Fruit fly (Drosophila melanogaster) S2 (cell line): ENCODE measurements around the gene CG18094.

Experiments
- CG8478 ChIP-seq: fragments of >200 bp; optimal IDR thresholded peaks from 2 replicates; lab custom pipeline; 2018
- CTCF ChIP-seq, 2 experiments: fragments of >200 bp; optimal IDR thresholded peaks; 2 replicates each; lab custom pipeline; 2018

CG18094 gene

DNA sequence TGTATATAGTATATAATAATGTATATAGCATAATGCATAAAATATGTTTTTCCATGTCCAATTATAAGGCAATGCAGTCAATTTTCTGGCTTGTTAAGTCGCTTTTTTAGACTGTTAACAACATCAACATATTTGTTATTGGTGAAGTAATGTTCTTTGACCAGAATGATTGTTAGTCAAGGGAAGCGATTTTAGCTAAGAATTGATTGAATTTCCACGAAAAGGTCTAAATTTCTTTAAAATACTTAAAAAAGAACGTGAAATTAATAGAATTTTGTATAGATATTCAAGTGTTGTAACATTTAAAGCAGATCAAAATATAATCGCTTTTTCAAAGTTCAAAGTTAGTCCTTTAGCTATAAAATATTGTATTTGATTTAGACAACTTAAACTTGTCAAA, 26.7 kb upstream of the CG18094 start:
- TF ChIP-seq CG8478 (lab: Kevin White, UChicago) (no peak), CTCF (optimal IDR thresholded peaks at IDR 0.05; lab: Kevin White, UChicago) (no peak)

DNA sequence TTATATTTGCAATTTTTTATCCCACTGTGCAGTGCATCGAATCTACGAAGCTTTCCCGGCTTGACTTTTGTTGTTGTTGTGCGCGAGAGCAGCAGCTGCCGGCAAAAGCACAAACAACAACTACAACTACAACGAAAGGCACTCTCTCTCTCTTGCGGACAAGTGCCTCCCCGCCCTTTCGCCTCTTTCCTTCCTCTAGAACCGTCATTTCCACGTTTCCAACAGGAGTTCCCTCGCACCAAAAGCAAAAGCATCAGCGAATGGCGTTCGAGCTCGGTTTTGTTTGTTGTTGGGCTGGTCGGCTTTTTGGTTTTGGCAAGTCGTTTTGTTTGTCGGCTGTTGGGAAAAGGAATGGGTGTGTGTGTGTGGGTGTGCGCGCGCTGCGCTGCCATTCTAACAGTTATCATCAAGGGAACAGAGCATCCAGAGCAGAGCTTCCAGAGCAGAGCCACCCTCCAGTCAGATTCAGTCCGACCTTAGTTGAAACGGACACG, 26.2 kb upstream of the CG18094 start, which contains the start of gene tj:
Gene tj, plus strand, starts transcription at position 444 of the 494 bp plus-strand sequence.
- no peak for TF ChIP-seq CTCF (optimal IDR thresholded peaks at IDR 0.05; lab: Kevin White, UChicago)
- TF ChIP-seq CG8478 (lab: Kevin White, UChicago): no peak

DNA sequence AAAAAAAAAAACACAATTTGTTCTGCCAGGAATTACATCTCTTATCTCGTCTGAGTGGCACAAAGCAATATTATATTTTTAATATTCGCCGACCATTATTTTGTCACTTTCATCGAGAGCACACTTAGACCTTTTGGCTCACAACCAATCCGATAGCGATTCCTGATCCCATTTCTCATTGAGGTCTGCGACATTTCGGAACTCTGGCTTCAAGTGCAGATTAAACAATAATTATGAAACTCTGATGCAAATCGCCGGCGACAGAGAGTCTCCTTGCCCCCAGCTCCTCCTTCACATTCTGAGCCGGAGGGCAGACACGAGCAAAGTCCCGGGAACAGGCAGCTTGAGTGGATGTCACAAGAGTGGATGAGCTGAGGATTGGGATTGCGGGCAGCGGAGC, 21.0 kb upstream of the CG18094 start:
- TF ChIP-seq CG8478 (lab: Kevin White, UChicago) (no peak), CTCF (optimal IDR thresholded peaks at IDR 0.05; lab: Kevin White, UChicago) (no peak)

DNA sequence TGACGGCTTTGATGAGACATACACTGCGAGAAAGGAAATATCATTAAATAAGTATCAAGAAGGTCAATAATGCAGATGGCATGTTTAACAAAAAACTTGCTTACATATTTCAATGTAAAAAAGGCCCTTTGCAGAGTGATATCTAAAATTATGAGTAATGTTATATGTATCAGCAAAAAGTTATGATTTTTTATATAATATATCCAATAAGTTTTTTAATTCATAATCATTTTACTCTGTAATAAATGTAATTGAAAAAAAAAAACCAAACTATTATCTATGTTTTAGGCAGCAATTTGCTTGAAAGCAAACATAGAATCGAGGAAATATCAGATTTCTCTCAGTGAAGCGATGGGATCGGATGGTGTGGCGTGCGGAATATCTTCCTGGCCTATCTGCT, 20.3 kb upstream of the CG18094 start:
- TF ChIP-seq CTCF (optimal IDR thresholded peaks at IDR 0.05; lab: Kevin White, UChicago): no peak
- no peak for TF ChIP-seq CG8478 (lab: Kevin White, UChicago)

DNA sequence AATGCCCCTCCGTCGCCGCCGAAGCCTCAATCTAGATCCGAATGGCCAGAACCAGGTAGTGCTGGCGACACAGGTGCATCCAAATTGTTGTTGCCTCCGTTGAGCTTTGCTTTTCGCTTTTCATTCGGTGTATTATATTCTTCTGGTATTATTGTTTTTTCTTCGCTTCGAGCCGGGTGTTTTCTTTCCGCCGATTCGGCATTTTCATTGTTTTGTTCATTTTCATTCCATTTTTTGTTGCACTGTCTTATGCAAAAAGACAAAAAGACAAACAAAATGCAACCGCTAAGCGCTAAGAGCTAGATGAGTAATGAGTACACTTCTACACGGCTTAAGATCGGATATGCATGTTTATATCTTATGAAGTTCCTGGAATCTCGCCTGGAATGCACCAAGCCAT, 17.8 kb upstream of the CG18094 start:
- TF ChIP-seq CTCF (optimal IDR thresholded peaks at IDR 0.05; lab: Kevin White, UChicago): no peak
- no peak for TF ChIP-seq CG8478 (lab: Kevin White, UChicago)

DNA sequence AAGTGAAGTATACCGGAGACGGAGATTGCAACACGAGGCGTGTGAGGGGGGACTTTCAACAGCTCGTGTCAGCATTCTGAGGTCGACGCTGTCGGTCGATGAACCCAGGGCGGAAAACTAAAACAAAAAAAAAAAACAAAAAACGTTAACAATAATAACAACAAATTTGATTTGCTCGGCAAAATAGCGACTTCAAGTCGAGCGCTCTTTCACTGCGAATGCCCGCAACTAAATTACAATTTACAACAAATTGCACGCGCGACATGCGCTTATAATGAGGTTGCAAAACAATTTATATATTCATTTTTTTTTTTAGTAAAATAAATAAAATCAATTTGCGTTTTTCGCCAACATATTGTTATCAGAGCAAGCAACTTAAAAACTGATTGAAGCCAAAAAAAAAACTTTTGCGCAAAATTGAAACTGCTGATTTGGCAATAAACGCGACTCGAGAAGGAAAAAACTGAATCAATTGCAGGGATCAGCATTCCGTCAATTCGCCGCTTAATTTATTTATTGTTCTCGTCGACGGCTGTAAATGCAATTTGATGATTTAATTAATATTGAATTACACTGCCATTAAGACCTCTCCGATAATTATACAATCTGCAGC, 16.6 kb upstream of the CG18094 start:
- TF ChIP-seq CG8478 (lab: Kevin White, UChicago) (no peak), CTCF (optimal IDR thresholded peaks at IDR 0.05; lab: Kevin White, UChicago) (no peak)

DNA sequence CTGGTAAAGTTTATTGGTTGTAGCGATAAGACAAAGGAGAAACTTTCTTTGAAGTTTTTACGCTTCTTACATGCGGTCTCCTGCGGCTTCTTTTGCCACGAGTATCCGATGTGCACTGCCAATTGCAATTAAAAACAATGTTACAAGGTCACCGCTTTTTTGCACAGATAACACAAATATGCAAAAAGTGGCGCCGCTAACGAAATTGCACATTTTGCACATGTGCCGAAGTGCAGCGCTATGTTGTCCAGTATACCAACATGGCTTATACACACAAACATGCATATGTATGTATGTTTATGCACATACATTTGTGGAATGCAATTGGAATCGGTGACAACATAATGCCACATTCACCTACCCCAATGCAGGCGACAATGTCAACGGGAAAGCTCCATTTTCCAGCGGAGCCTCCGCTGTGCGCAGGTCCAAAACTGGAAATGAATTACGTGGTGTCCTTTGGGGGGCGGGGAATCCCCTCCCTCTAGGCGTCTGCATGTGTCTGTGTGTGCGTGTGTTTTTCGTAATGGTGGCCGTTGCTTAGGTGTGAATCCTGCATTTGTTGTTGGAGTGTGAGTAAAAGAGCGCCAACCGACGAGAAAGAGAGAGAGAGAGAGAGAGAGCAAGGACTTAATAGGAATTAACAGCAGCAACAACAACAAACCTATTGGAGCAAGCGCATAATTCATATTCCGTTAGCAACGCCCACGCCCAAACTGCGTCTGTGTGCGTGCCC, 10.6 kb upstream of the CG18094 start:
- TF ChIP-seq CG8478 (lab: Kevin White, UChicago): no peak
- TF ChIP-seq CTCF (optimal IDR thresholded peaks at IDR 0.05; lab: Kevin White, UChicago): no peak

DNA sequence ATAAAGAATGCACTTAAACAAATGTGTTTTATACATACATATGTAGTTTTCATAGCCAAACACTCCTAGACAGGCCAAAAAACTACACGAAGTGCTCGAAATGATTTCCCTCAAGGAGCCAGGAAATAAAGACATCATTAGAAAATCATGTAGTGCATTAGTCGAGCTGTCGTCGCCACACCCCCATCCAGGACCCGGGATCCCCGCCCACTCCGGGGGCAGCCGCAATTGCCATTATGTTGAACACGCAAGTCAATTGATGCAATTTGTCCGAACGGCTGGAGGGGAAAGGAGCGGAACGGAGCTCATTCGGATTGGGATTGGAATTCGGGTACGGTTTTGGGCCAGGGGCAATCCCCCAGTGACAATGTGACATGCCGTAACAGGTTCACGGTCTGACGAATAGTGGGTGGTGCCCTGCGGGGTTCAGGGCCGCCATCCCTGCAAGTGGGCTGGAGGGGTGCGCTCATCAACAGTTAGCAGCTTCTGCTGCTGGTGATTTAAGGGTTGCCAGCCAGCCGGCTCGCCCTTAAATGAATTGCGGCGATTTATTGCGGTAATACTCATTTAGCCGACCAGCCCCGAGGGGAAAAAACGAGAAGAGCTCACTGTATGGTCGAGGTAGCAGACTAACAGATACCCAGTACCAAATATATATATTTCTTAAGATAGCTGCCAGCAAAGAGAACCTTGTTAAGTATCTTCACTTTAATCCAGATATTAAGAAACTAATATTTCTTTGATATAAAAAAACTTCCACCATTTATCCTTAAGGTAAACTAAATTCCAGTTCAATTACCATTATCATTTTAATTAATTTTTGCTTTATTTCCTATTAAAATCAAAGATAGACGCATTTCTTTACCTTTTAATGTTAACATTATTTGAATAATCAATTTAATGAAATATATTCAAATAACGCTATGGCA, 9.4 kb upstream of the CG18094 start:
- TF ChIP-seq CG8478 (lab: Kevin White, UChicago): no peak
- TF ChIP-seq CTCF (optimal IDR thresholded peaks at IDR 0.05; lab: Kevin White, UChicago): no peak

DNA sequence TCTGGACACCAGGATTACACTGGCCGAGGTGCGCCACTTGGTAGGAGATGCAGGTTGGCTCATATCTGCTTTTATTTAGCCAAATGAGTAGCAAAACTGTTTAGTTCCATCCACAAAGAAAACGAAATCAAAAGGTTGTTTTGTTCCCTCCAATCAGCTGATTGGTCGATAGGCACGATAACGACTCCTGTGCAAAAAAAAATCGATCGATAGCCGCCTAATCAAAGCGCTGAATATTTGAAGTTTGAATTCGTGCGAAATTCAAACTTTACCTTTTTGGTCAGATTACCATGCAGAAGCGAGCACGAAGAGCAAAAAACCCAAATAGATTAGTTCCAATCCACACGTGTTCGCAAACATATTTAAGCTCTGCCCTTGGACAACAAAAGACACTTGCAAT, 5.5 kb upstream of the CG18094 start, which contains the start of the genes CG10195 and CG13084:
Gene CG10195, minus strand, starts transcription at position 167 of the 400 bp plus-strand sequence.
Gene CG13084, plus strand, starts transcription at position 392 of the 400 bp plus-strand sequence.
- TF ChIP-seq CTCF (optimal IDR thresholded peaks at IDR 0.05; lab: Kevin White, UChicago) (no peak), CG8478 (lab: Kevin White, UChicago) (no peak)

DNA sequence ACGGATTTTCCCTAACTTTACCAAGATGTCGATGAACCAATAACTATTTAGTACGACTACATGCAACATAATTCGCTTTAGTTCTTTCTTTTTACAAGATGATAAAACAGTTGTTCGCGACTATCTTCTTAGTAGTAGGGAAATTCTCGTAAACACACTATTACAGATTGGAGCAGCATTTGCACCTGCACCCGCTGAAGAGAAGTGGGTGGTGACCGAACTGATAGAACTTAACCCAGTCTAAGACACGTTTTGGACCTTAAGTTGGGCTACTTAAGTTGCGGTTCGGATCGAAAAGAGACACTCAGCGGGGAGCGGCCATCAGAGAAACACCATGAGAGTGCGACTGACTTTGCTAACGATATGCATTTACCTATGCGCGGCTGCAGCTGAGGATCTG, 2.9 kb upstream of the CG18094 start, which contains the start of gene CG13083:
Gene CG13083, plus strand, starts transcription at position 301 of the 400 bp plus-strand sequence.
- TF ChIP-seq CG8478 (lab: Kevin White, UChicago) (no peak), CTCF (optimal IDR thresholded peaks at IDR 0.05; lab: Kevin White, UChicago) (no peak)

DNA sequence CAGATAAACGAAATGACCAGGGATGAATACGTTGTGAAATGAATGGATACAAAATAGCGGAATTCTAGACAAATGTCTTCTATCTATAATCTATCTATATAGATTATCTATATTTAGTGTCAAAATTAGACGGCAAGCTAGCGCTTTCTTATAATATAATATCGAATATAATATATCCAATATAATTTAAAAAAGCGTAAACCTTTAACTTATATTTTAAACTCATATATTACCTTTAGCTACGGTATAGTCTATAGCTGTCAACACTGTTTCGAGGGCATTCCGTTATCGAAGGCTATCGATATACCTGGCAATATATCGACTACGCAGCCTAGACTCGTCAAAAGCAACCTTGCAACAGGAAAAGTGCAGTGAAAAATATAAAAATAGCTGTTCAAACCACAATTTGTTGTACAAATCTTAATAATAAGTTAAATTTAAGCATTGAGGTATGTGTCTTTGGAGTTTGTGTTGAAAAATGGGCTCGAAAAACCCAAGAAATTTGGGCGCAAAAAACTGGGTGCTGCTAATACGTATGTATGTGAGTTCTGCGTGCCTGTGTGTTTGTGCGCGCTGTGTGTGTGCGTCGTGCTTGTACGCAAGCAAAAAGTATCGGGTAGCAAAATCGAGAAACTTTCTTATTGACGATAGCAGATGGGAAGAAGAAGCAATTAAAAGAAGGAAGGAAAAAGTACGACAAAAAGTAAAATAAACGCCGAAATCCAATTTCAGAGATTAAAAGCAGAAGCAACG, 3.0 kb downstream of the CG18094 start, which contains the start of the genes swm and Ctu2:
Gene swm, plus strand, starts transcription at position 318 of the 753 bp plus-strand sequence.
Gene Ctu2, minus strand, starts transcription at position 320 of the 753 bp plus-strand sequence.
- TF ChIP-seq CG8478 (lab: Kevin White, UChicago): no peak
- no peak for TF ChIP-seq CTCF (optimal IDR thresholded peaks at IDR 0.05; lab: Kevin White, UChicago)

DNA sequence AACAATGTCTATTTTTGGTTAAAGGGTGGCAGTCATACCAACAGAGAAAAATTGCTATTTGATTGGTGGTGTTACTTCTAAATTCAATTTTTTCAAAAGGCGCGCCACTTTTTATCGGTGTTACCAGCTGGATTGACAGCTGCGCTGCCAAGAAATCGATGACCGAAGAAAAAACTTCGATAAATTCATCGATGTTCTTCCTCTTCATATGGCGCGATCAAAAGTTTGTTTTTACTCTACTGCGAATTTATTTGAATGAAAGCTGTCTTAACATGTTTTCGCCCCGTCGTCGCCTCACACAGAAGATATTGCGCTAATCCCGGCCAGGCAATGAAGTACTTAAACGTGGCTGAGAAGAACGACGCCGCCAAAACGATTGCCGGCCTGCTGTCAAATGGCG, 7.9 kb downstream of the CG18094 start, which contains the start of gene Top3alpha:
Gene Top3alpha, plus strand, starts transcription at position 186 of the 400 bp plus-strand sequence.
- TF ChIP-seq CTCF (optimal IDR thresholded peaks at IDR 0.05; lab: Kevin White, UChicago): no peak
- TF ChIP-seq CG8478 (lab: Kevin White, UChicago): no peak

DNA sequence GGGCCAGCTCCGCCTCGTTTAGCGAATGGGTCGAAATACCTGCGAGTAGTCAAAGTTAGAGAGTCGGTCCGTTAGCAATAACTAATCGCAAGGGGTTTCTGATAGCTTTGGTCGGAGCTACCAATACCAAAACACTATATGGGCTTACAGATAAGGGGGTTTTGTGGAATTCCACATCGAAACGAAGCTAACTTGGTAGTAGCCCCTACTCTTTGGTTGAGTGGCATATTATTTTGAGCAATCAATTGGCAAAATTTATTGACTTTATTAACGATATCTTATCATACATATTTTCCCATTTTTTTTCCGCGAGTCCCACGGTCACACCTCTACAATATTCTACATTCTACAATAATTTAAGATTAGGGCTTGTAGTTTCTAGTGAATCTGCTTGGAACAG, 16.3 kb downstream of the CG18094 start:
- no peak for TF ChIP-seq CTCF (optimal IDR thresholded peaks at IDR 0.05; lab: Kevin White, UChicago)
- TF ChIP-seq CG8478 (lab: Kevin White, UChicago): no peak
